Worm (Caenorhabditis elegans): ENCODE results near the gene arrd-25.

- no peak for TF ChIP-seq C08G9.2 (tag; optimal IDR thresholded peaks at IDR 0.05)
- no peak for TF ChIP-seq hlh-30 (tag; optimal IDR thresholded peaks at IDR 0.05; ENCODE audit: insufficient read depth)
- no peak for TF ChIP-seq pax-1 (tag; optimal IDR thresholded peaks at IDR 0.05)
- TF ChIP-seq nfya-1 (tag; optimal IDR thresholded peaks at IDR 0.05): peak; percentile 1
- TF ChIP-seq pat-9 (tag; optimal IDR thresholded peaks at IDR 0.05): no peak
- TF ChIP-seq pqm-1 (tag; optimal IDR thresholded peaks at IDR 0.05): no peak
- TF ChIP-seq F13H6.1 (tag; optimal IDR thresholded peaks at IDR 0.05): no peak
- TF ChIP-seq ceh-9 (tag; optimal IDR thresholded peaks at IDR 0.05): no peak
- no peak for TF ChIP-seq tbx-7 (tag; optimal IDR thresholded peaks at IDR 0.05)
- no peak for TF ChIP-seq rnt-1 (tag; optimal IDR thresholded peaks at IDR 0.05)
- TF ChIP-seq ceh-6 (GFP tag; optimal IDR thresholded peaks at IDR 0.05): no peak
Observed at ce11 chrX:14039293-14039692, 5.7 kb downstream of the arrd-25 start.

All from whole organism, late embryonic.